Fruit fly (Drosophila melanogaster): Measurements from ENCODE around the gene pnr.

Gene pnr

DNA sequence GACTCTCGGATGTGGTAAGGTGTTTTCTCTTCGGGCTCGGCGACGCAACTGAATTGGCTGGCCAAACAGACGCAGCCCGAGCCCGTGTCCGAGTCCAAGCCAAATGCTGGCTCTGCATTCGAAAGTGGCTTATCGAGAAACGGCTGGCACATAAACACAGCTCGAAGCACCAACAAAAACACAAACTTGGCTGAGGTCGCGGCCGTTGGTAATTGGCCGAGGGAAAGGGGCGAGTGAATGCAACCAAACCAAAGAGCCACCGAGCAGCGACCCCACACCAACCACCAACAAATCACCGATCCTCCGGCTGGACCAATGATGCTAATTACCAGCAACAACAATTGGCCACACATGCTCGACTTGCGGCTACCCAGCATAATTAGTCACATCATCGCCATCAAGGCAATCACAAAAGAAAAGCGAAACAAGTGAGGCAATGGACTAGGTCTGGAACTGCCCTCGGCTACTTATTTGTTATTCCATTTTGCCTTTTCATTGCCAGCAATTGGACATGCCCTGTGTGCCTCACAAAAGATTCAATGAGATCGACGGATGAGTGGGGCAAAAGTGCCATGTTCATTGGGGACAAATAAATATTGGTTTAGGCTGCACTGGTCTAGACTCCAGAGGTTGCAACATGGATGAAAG is 55.2 kb downstream of the pnr start, which contains the start of gene CG32855:
CG32855 (minus strand) TSS at position 51 of the 648 bp plus-strand sequence.
- TF ChIP-seq CG8632 (GFP tag; optimal IDR thresholded peaks at IDR 0.05) (no peak), Sox15 (GFP tag; optimal IDR thresholded peaks at IDR 0.05) (no peak), CG31627 (GFP tag; optimal IDR thresholded peaks at IDR 0.05) (no peak), acj6 (GFP tag; optimal IDR thresholded peaks at IDR 0.05) (no peak), esn (GFP tag; optimal IDR thresholded peaks at IDR 0.05) (no peak), CG3919 (GFP tag; optimal IDR thresholded peaks at IDR 0.05) (peak; percentile 33), Ets21C (GFP tag; optimal IDR thresholded peaks at IDR 0.05) (no peak), dsx (GFP tag; optimal IDR thresholded peaks at IDR 0.05; ENCODE audit: poor library complexity, severe bottlenecking) (no peak), Hr4 (GFP tag; optimal IDR thresholded peaks at IDR 0.05) (peak; percentile 32), CG3032 (tag; optimal IDR thresholded peaks at IDR 0.05) (no peak), CG6792 (GFP tag; optimal IDR thresholded peaks at IDR 0.05) (no peak), Hr39 (GFP tag; optimal IDR thresholded peaks at IDR 0.05) (no peak), Blimp-1 (GFP tag; optimal IDR thresholded peaks at IDR 0.05) (no peak), CG6163 (GFP tag; IDR thresholded peaks at IDR 0.05) (no peak), CG6854 (GFP tag; optimal IDR thresholded peaks at IDR 0.05) (no peak), CG9139 (GFP tag; optimal IDR thresholded peaks at IDR 0.05) (no peak), CG15336 (GFP tag; IDR thresholded peaks at IDR 0.05) (0 out of 2 replicates have a peak, but pooled peaks have one; percentile 27), topi (GFP tag; optimal IDR thresholded peaks at IDR 0.05) (no peak), spab (GFP tag; optimal IDR thresholded peaks at IDR 0.05) (no peak), CG10631 (GFP tag; optimal IDR thresholded peaks at IDR 0.05) (no peak), Eip75B (GFP tag; optimal IDR thresholded peaks at IDR 0.05) (no peak), achi (GFP tag; optimal IDR thresholded peaks at IDR 0.05) (no peak), CG10669 (GFP tag; optimal IDR thresholded peaks at IDR 0.05) (no peak), ss (GFP tag; optimal IDR thresholded peaks at IDR 0.05) (no peak), CG8119 (GFP tag; IDR thresholded peaks at IDR 0.05) (no peak), CG1621 (tag; optimal IDR thresholded peaks at IDR 0.05) (no peak), CG32006 (GFP tag; optimal IDR thresholded peaks at IDR 0.05) (peak; percentile 45), pdm3 (GFP tag; optimal IDR thresholded peaks at IDR 0.05) (peak; percentile 23), Gug (GFP tag; IDR thresholded peaks at IDR 0.05) (no peak), Sox14 (GFP tag; optimal IDR thresholded peaks at IDR 0.05) (no peak), dac (GFP tag; optimal IDR thresholded peaks at IDR 0.05) (no peak), Smox (GFP tag; optimal IDR thresholded peaks at IDR 0.05) (no peak), Hr38 (GFP tag; optimal IDR thresholded peaks at IDR 0.05) (no peak), CG34406 (GFP tag; optimal IDR thresholded peaks at IDR 0.05) (peak; percentile 10), CG4318 (GFP tag; optimal IDR thresholded peaks at IDR 0.05) (no peak), CG6808 (GFP tag; optimal IDR thresholded peaks at IDR 0.05) (no peak), Eip93F (GFP tag; optimal IDR thresholded peaks at IDR 0.05) (no peak), OdsH (GFP tag; optimal IDR thresholded peaks at IDR 0.05) (no peak), CG7368 (GFP tag; optimal IDR thresholded peaks at IDR 0.05) (no peak), vri (GFP tag; optimal IDR thresholded peaks at IDR 0.05) (no peak), CG16779 (tag; optimal IDR thresholded peaks at IDR 0.05) (no peak), Ets96B (tag; optimal IDR thresholded peaks at IDR 0.05) (no peak), salr (GFP tag; optimal IDR thresholded peaks at IDR 0.05) (no peak), CG11762 (GFP tag; optimal IDR thresholded peaks at IDR 0.05; ENCODE audit: insufficient read depth) (no peak), lz (GFP tag; optimal IDR thresholded peaks at IDR 0.05) (no peak), CG6276 (GFP tag; optimal IDR thresholded peaks at IDR 0.05) (no peak), fd59A (GFP tag; optimal IDR thresholded peaks at IDR 0.05) (no peak), fd85E (GFP tag; optimal IDR thresholded peaks at IDR 0.05) (no peak), CG11294 (GFP tag; IDR thresholded peaks at IDR 0.05) (no peak), cyc (GFP tag; optimal IDR thresholded peaks at IDR 0.05) (no peak), svp (GFP tag) (no peak), Lpt (GFP tag; optimal IDR thresholded peaks at IDR 0.05) (no peak)

Measured in whole organism, prepupa.